Fruit fly (Drosophila melanogaster): ENCODE results near the gene Pitslre.

Pitslre gene

dm6 chr3L:20778224-20779063 is 7.1 kb downstream of the Pitslre start, which contains the start of the genes Pex16 and Pex14 (continued):
- TF ChIP-seq pfk (GFP tag; optimal IDR thresholded peaks at IDR 0.05) (no peak), Adf1 (GFP tag; IDR thresholded peaks at IDR 0.05) (0 out of 2 replicates have a peak, but pooled peaks have one; percentile 8), Dip2 (GFP tag; IDR thresholded peaks at IDR 0.05) (no peak), CG2129 (GFP tag; IDR thresholded peaks at IDR 0.05; ENCODE audit: partially characterized antibody) (no peak), Ravus (GFP tag; IDR thresholded peaks at IDR 0.05) (no peak; the same call in 1 of the 2 replicates), lbe (GFP tag; optimal IDR thresholded peaks at IDR 0.05) (no peak), Fer3 (tag; optimal IDR thresholded peaks at IDR 0.05) (peak; percentile 60), mam (GFP tag; optimal IDR thresholded peaks at IDR 0.05) (peak; percentile 87), CG14667 (GFP tag; IDR thresholded peaks at IDR 0.05) (peak; percentile 68), dm (GFP tag; optimal IDR thresholded peaks at IDR 0.05) (peak; percentile 48), CG15601 (tag; optimal IDR thresholded peaks at IDR 0.05) (no peak), CG31224 (GFP tag; IDR thresholded peaks at IDR 0.05) (peak; percentile 48), CTCF (GFP tag; optimal IDR thresholded peaks at IDR 0.05) (no peak), CG18619 (GFP tag; optimal IDR thresholded peaks at IDR 0.05) (peak; percentile 69), vnd (GFP tag; IDR thresholded peaks at IDR 0.05; ENCODE audit: partially characterized antibody) (no peak), Camta (GFP tag; optimal IDR thresholded peaks at IDR 0.05) (peak; percentile 72), tll (GFP tag; optimal IDR thresholded peaks at IDR 0.05) (peak in 1 of 2 experiments; percentile 77), Gug (GFP tag; IDR thresholded peaks at IDR 0.05) (peak; percentile 82), Sox102F (GFP tag; optimal IDR thresholded peaks at IDR 0.05) (no peak), H2.0 (GFP tag; IDR thresholded peaks at IDR 0.05) (peak; percentile 71), kni (GFP tag; optimal IDR thresholded peaks at IDR 0.05) (no peak), CG3065 (GFP tag; optimal IDR thresholded peaks at IDR 0.05) (no peak), Hand (GFP tag; optimal IDR thresholded peaks at IDR 0.05) (no peak), CG12219 (GFP tag; optimal IDR thresholded peaks at IDR 0.05) (peak; percentile 26), CG4424 (GFP tag; optimal IDR thresholded peaks at IDR 0.05) (peak; percentile 71), tgo (GFP tag; IDR thresholded peaks at IDR 0.05) (peak; percentile 73), CG6813 (GFP tag; optimal IDR thresholded peaks at IDR 0.05) (no peak), klu (GFP tag; IDR thresholded peaks at IDR 0.05) (peak; percentile 71), eve (GFP tag; optimal IDR thresholded peaks at IDR 0.05) (no peak), CG9609 (GFP tag; optimal IDR thresholded peaks at IDR 0.05) (peak; percentile 85), zfh1 (GFP tag; IDR thresholded peaks at IDR 0.05) (peak; percentile 74; the same call in 2 of the 3 replicates), slp2 (GFP tag; optimal IDR thresholded peaks at IDR 0.05) (peak; percentile 57), ems (GFP tag; optimal IDR thresholded peaks at IDR 0.05) (peak; percentile 42), Xrp1 (GFP tag; IDR thresholded peaks at IDR 0.05) (peak; percentile 69), pho (GFP tag; optimal IDR thresholded peaks at IDR 0.05) (peak; percentile 87), CG17328 (GFP tag; IDR thresholded peaks at IDR 0.05) (peak; percentile 72), CG17612 (GFP tag; IDR thresholded peaks at IDR 0.05) (no peak), CG13624 (GFP tag; optimal IDR thresholded peaks at IDR 0.05) (peak; percentile 78), ftz-f1 (GFP tag; optimal IDR thresholded peaks at IDR 0.05) (no peak), corto (GFP tag; optimal IDR thresholded peaks at IDR 0.05) (no peak), sob (GFP tag; IDR thresholded peaks at IDR 0.05) (peak; percentile 79), z (GFP tag; IDR thresholded peaks at IDR 0.05) (no peak), CG3281 (GFP tag; optimal IDR thresholded peaks at IDR 0.05) (peak; percentile 64), C15 (GFP tag; IDR thresholded peaks at IDR 0.05) (0 out of 3 replicates have a peak, but pooled peaks have one; percentile 42), psq (GFP tag; optimal IDR thresholded peaks at IDR 0.05) (peak; percentile 32), zen (tag; optimal IDR thresholded peaks at IDR 0.05) (peak; percentile 49), Pdp1 (GFP tag; optimal IDR thresholded peaks at IDR 0.05) (peak; percentile 68 to 82), CG6689 (GFP tag; IDR thresholded peaks at IDR 0.05) (peak; percentile 99), CG10462 (GFP tag; optimal IDR thresholded peaks at IDR 0.05) (peak; percentile 5), trh (GFP tag; optimal IDR thresholded peaks at IDR 0.05) (peak; percentile 24)

Measured in whole organism, embryonic.